Worm (Caenorhabditis elegans): ENCODE measurements around the gene cah-2.
"Not testable (repeated sequence)": the region's sequence is repeated elsewhere in the genome, so short reads cannot be mapped to it uniquely, and the experiment has no call there.

The cah-2 gene

DNA sequence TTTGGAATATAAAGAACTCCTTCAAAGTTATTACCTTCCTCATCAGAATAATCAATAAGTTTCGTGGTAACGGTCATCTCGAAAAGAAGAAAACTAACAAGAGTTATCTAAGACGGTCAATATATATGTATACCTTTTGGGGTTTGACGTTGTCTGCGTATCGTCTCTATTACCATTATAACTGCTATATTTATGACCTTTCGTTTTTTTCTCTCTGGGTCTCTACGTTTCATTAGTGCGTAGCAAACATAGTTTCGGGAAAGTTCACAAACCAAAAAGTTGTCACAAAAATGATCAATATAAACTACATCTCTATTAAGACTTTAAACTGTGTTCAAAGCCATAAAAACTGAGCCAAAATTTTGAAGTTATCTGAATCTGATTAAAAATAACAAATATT, 25.7 kb downstream of the cah-2 start, which contains the start of gene D1022.4:
TSS of gene D1022.4 (minus strand) at position 83 of the 400 bp plus-strand sequence.
- no peak for TF ChIP-seq unc-3 (GFP tag; conservative IDR thresholded peaks at IDR 0.05)
- TF ChIP-seq unc-3 (tag; optimal IDR thresholded peaks at IDR 0.05): no peak
- TF ChIP-seq pax-1 (tag; optimal IDR thresholded peaks at IDR 0.05): no peak
- TF ChIP-seq nhr-232 (tag; optimal IDR thresholded peaks at IDR 0.05): no peak
- no peak for TF ChIP-seq Y22D7AL.16 (tag; optimal IDR thresholded peaks at IDR 0.05)
- TF ChIP-seq pha-2 (tag; optimal IDR thresholded peaks at IDR 0.05): no peak
- no peak for TF ChIP-seq unc-42 (tag; optimal IDR thresholded peaks at IDR 0.05)
- TF ChIP-seq ceh-45 (GFP tag; IDR thresholded peaks at IDR 0.05): no peak
- TF ChIP-seq ceh-18 (tag; optimal IDR thresholded peaks at IDR 0.05): no peak
- TF ChIP-seq hlh-30 (tag; optimal IDR thresholded peaks at IDR 0.05; ENCODE audit: insufficient read depth): no peak
- TF ChIP-seq tbx-7 (tag; optimal IDR thresholded peaks at IDR 0.05): no peak
- no peak for TF ChIP-seq che-1 (tag; optimal IDR thresholded peaks at IDR 0.05)
- TF ChIP-seq unc-86 (tag; optimal IDR thresholded peaks at IDR 0.05): no peak
- TF ChIP-seq gmeb-2 (tag; optimal IDR thresholded peaks at IDR 0.05): no peak

DNA sequence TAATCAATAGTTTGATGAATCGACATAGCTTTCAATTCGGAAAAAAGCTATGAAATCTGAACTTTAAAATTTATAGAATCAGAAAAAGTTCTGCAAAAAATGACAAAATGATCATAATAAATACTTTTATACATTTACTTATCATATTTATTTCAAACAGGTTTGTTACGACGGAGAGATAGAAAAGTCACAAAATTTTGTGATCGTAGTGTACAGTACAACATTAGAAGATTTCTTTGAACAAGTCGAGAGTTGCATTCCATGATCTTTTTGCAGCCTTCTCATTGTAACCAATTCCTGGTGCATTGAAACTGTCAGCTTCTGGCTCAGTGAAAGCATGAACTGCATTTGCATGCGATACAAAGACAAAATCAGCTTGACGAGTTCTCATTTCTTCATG, 26.7 kb downstream of the cah-2 start, which contains the start of gene D1022.3:
TSS of gene D1022.3 (minus strand) at position 101 of the 400 bp plus-strand sequence.
- TF ChIP-seq syd-9 (tag; optimal IDR thresholded peaks at IDR 0.05) (no peak), Y22D7AL.16 (tag; optimal IDR thresholded peaks at IDR 0.05) (no peak), pag-3 (tag; optimal IDR thresholded peaks at IDR 0.05; ENCODE audit: borderline replicate concordance) (no peak), fax-1 (tag; optimal IDR thresholded peaks at IDR 0.05) (no peak)

DNA sequence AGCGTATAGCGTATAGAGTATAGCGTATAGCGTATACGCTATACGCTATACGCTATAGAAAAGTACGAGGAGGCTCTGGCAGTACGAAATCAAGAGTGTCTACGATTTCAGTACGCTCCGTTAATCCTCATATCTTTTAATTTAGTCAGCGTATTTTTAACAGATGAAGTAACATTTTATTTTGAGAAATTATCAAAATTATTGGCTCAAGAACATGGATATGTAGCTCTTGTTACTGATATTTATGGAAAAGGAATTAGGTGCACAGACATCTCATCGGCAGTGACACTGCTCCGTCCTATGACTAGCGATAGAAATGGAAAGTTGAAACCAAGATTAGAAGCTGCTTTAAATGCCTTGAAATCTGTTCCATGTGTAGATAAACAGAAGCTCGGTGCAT, 48.0 kb downstream of the cah-2 start, which contains the start of gene K02A2.1:
TSS of gene K02A2.1 (plus strand) at position 301 of the 400 bp plus-strand sequence.
- not testable (repeated sequence) for TF ChIP-seq nhr-232, F13H6.1, nhr-11 (tag; optimal IDR thresholded peaks at IDR 0.05)

DNA sequence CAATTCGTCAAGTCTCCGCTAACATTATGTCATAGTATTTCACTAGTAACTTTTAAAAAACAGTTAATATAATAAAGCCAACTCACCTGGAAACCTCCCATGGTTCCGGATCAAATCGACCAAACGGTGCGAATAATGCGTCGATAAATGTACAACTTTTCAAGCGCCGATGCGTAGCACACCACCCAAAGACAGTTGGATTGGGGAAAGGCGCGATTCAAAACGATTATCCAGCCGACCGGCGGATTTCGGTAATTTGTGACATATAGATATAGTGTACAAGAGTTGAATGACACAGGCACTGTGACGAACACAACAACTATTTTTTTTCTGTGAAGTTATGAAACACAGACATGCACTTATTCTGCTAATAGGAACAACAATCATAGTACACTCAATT, 48.7 kb downstream of the cah-2 start, which contains the start of gene kcc-3:
TSS of gene kcc-3 (minus strand) at position 101 of the 400 bp plus-strand sequence.
- TF ChIP-seq eyg-1 (tag; optimal IDR thresholded peaks at IDR 0.05): no peak
- no peak for TF ChIP-seq mec-3 (tag; optimal IDR thresholded peaks at IDR 0.05; ENCODE audit: borderline replicate concordance)
- no peak for TF ChIP-seq pqm-1 (tag; optimal IDR thresholded peaks at IDR 0.05)
- TF ChIP-seq fkh-6 (tag; optimal IDR thresholded peaks at IDR 0.05): no peak
- no peak for TF ChIP-seq hlh-6 (tag; optimal IDR thresholded peaks at IDR 0.05)
- TF ChIP-seq ceh-45 (GFP tag; IDR thresholded peaks at IDR 0.05): no peak
- TF ChIP-seq unc-3 (GFP tag; conservative IDR thresholded peaks at IDR 0.05): no peak
- no peak for TF ChIP-seq unc-3 (tag; optimal IDR thresholded peaks at IDR 0.05)

DNA sequence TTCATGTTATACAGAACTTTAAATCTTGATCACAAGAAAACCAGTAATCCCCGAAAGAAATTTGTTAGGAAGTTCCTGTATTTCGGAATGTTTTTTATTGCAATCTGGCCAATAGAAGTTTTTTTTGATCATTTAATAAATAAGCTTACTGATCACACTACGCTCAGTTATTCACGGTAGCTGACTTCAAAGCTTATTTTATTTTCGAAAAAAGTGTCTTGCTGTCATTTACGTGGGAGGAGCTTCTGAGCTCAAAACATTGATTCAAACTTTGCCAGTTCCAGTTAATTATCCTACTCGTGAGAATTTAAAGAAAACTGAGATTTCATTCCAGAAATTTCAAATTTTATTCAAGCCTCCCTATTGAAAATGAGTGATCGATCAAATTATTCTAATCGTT, 50.6 kb downstream of the cah-2 start, which contains the start of gene srd-54:
TSS of gene srd-54 (plus strand) at position 301 of the 400 bp plus-strand sequence.
- TF ChIP-seq ceh-19 (GFP tag; optimal IDR thresholded peaks at IDR 0.05): no peak
- no peak for TF ChIP-seq C08G9.2 (tag; optimal IDR thresholded peaks at IDR 0.05)
- TF ChIP-seq rnt-1 (tag; optimal IDR thresholded peaks at IDR 0.05): no peak
- no peak for TF ChIP-seq C38D4.7 (GFP tag; optimal IDR thresholded peaks at IDR 0.05)
- no peak for TF ChIP-seq ceh-31 (tag; optimal IDR thresholded peaks at IDR 0.05)
- TF ChIP-seq hlh-13 (GFP tag; optimal IDR thresholded peaks at IDR 0.05): no peak
- TF ChIP-seq ahr-1 (tag; optimal IDR thresholded peaks at IDR 0.05): no peak

All from whole organism, late embryonic.